Worm (Caenorhabditis elegans): ENCODE measurements around the gene srab-14.

The srab-14 gene

DNA sequence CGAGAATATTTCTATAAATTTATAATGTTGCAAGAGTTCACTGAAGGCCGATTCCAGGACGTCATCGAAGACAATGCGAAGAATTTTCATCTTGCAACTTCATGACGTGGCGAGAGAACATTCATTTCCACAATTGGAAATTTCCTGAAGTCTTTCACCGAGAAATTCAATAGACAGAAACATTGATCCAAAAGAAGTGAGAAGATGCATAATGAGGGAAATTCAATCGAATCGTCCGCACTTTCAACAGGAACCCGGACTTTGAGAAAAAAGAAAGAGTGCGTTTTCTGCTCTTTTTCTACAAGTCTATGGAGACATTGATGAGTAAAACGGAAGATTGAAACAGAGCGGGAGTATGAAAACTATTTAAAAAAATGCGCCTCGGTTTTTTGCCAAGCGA is 30.0 kb downstream of the srab-14 start:
- TF ChIP-seq ces-1 (GFP tag; optimal IDR thresholded peaks at IDR 0.05) (peak; percentile 57), M03D4.4 (tag; optimal IDR thresholded peaks at IDR 0.05) (no peak)

DNA sequence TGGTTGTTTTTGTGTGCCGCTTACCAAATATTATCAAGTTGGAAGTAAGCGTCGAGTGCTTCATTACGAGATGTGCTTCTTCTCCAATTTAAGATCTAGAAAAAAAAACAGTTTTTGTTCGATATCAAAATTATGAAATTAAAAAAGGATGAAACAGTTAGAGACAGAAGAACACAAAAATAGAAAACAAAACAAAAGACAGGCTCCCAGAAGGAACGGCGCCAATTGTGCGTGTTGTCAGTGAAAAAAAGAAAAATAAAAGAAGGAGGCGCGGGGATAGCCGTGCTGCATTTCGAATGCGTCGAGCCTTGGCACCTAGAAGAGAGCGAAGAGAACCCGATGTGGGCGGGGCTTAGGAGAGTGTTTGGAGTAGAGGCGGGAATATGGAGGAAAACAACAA is 33.8 kb downstream of the srab-14 start, which contains the start of gene sro-1:
TSS of gene sro-1 (minus strand) at position 101 of the 400 bp plus-strand sequence.
- TF ChIP-seq sem-2 (GFP tag; optimal IDR thresholded peaks at IDR 0.05): no peak
- TF ChIP-seq ces-1 (GFP tag; optimal IDR thresholded peaks at IDR 0.05): no peak
- TF ChIP-seq mep-1 (tag; optimal IDR thresholded peaks at IDR 0.05): no peak
- TF ChIP-seq hlh-1 (tag; optimal IDR thresholded peaks at IDR 0.05): no peak
- TF ChIP-seq ham-2 (GFP tag; optimal IDR thresholded peaks at IDR 0.05): no peak
- no peak for TF ChIP-seq snpc-4 (tag; optimal IDR thresholded peaks at IDR 0.05)
- TF ChIP-seq ceh-83 (GFP tag; optimal IDR thresholded peaks at IDR 0.05): no peak
- TF ChIP-seq zip-8 (tag; optimal IDR thresholded peaks at IDR 0.05): no peak
- no peak for TF ChIP-seq ceh-39 (tag; optimal IDR thresholded peaks at IDR 0.05)

DNA sequence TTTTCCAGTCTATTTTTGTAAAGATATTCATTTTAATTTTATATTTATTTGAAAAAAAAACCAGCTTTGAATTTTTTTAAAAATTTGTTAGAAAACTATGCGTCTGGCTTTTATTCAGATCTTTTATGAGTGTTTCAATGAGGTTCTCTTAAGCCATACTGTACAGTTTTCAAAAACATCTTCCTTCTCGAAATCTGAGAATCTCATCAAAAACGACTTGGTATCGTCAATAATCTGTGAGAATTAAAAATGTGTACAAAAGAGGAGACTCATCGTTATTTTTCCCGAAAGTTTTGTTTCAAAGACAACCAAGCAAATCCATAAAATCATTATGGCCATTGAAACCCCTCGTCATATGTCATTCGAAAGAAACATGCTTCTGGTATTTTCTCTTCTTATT is 40.1 kb downstream of the srab-14 start, which contains the start of gene D1022.2:
TSS of gene D1022.2 (plus strand) at position 301 of the 400 bp plus-strand sequence.
- no peak for TF ChIP-seq lin-32 (GFP tag; optimal IDR thresholded peaks at IDR 0.05)
- TF ChIP-seq ceh-83 (GFP tag; optimal IDR thresholded peaks at IDR 0.05): no peak
- no peak for TF ChIP-seq sptf-1 (tag; optimal IDR thresholded peaks at IDR 0.05)
- no peak for TF ChIP-seq flh-1 (GFP tag; optimal IDR thresholded peaks at IDR 0.05)
- TF ChIP-seq lin-13 (tag; optimal IDR thresholded peaks at IDR 0.05): no peak
- no peak for TF ChIP-seq M03D4.4 (tag; optimal IDR thresholded peaks at IDR 0.05)
- TF ChIP-seq elt-1 (tag; optimal IDR thresholded peaks at IDR 0.05; ENCODE audit: borderline replicate concordance, insufficient read depth): no peak
- no peak for TF ChIP-seq nhr-237 (tag; optimal IDR thresholded peaks at IDR 0.05)
- TF ChIP-seq mab-5 (tag; optimal IDR thresholded peaks at IDR 0.05): no peak
- TF ChIP-seq bed-3 (GFP tag; optimal IDR thresholded peaks at IDR 0.05): no peak
- no peak for TF ChIP-seq nhr-76 (tag; optimal IDR thresholded peaks at IDR 0.05)

DNA sequence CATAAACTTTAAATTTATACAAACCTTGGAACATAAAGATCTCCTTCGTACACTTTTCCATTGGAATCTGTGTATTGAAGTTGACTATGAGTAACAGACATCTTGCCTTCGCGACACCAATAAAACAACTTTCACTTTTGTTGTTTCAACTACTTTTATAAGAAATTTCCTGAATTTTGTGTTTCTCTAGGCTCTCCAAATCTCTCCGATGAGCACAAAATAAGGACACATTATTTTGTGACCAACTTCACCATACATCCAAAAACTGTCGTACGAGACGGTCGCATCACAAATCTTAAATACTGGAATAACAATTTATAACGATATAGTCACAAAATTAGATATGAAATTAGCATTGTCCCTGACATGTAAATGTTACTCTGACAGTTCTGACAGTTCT is 40.6 kb downstream of the srab-14 start, which contains the start of gene D1022.5:
TSS of gene D1022.5 (minus strand) at position 101 of the 400 bp plus-strand sequence.
- TF ChIP-seq blmp-1 (tag; optimal IDR thresholded peaks at IDR 0.05) (no peak), ztf-11 (tag; optimal IDR thresholded peaks at IDR 0.05) (no peak), ceh-39 (tag; optimal IDR thresholded peaks at IDR 0.05) (no peak), nhr-237 (tag; optimal IDR thresholded peaks at IDR 0.05) (no peak), nhr-2 (tag; optimal IDR thresholded peaks at IDR 0.05) (no peak), mls-2 (tag; optimal IDR thresholded peaks at IDR 0.05) (no peak), zip-8 (tag; optimal IDR thresholded peaks at IDR 0.05) (no peak), unc-120 (tag; optimal IDR thresholded peaks at IDR 0.05; ENCODE audit: poor library complexity, severe bottlenecking) (no peak), drap-1 (GFP tag; optimal IDR thresholded peaks at IDR 0.05) (no peak), tbx-8 (GFP tag; optimal IDR thresholded peaks at IDR 0.05) (no peak)

DNA sequence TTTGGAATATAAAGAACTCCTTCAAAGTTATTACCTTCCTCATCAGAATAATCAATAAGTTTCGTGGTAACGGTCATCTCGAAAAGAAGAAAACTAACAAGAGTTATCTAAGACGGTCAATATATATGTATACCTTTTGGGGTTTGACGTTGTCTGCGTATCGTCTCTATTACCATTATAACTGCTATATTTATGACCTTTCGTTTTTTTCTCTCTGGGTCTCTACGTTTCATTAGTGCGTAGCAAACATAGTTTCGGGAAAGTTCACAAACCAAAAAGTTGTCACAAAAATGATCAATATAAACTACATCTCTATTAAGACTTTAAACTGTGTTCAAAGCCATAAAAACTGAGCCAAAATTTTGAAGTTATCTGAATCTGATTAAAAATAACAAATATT is 42.1 kb downstream of the srab-14 start, which contains the start of gene D1022.4:
TSS of gene D1022.4 (minus strand) at position 83 of the 400 bp plus-strand sequence.
- TF ChIP-seq ham-2 (GFP tag; optimal IDR thresholded peaks at IDR 0.05): no peak
- TF ChIP-seq nhr-28 (tag; optimal IDR thresholded peaks at IDR 0.05): no peak
- no peak for TF ChIP-seq bed-3 (GFP tag; optimal IDR thresholded peaks at IDR 0.05)
- TF ChIP-seq snpc-4 (tag; optimal IDR thresholded peaks at IDR 0.05): no peak
- no peak for TF ChIP-seq ceh-43 (GFP tag; optimal IDR thresholded peaks at IDR 0.05)
- TF ChIP-seq tbx-8 (GFP tag; optimal IDR thresholded peaks at IDR 0.05): no peak
- no peak for TF ChIP-seq nhr-76 (tag; optimal IDR thresholded peaks at IDR 0.05)
- no peak for TF ChIP-seq mls-2 (tag; optimal IDR thresholded peaks at IDR 0.05)
- no peak for TF ChIP-seq hlh-1 (tag; optimal IDR thresholded peaks at IDR 0.05)
- no peak for TF ChIP-seq unc-39 (tag; optimal IDR thresholded peaks at IDR 0.05)
- TF ChIP-seq elt-3 (tag; optimal IDR thresholded peaks at IDR 0.05): no peak
- TF ChIP-seq ceh-39 (tag; optimal IDR thresholded peaks at IDR 0.05): no peak
- TF ChIP-seq nhr-2 (tag; optimal IDR thresholded peaks at IDR 0.05): no peak
- TF ChIP-seq cnd-1 (tag; optimal IDR thresholded peaks at IDR 0.05): no peak
- TF ChIP-seq nhr-12 (tag; optimal IDR thresholded peaks at IDR 0.05): no peak
- TF ChIP-seq blmp-1 (tag; optimal IDR thresholded peaks at IDR 0.05): no peak
- TF ChIP-seq pha-4 (tag; optimal IDR thresholded peaks at IDR 0.05): no peak
- no peak for TF ChIP-seq lin-32 (GFP tag; optimal IDR thresholded peaks at IDR 0.05)
